Worm (Caenorhabditis elegans) whole organism, L1 larva: ENCODE data around the gene T11G6.2.

Experiments
- C16A3.4 ChIP-seq: fragments of 150-350 bp; optimal IDR thresholded peaks from 2 replicates; lab custom pipeline; 2014; ENCODE audit warnings: missing biosample characterization, missing genetic modification characterization
- F16B12.6 ChIP-seq: fragments of 150-350 bp; optimal IDR thresholded peaks from 2 replicates; lab custom pipeline; 2014; ENCODE audit warnings: missing biosample characterization, missing genetic modification characterization
- aha-1 ChIP-seq: fragments of 150-350 bp; optimal IDR thresholded peaks from 2 replicates; lab custom pipeline; 2014; ENCODE audit warnings: missing biosample characterization, missing genetic modification characterization
- aly-2 ChIP-seq: fragments of 150-350 bp; optimal IDR thresholded peaks from 2 replicates; lab custom pipeline; 2014; ENCODE audit warnings: missing biosample characterization, missing genetic modification characterization
- ama-1 ChIP-seq: fragments of 150-350 bp; optimal IDR thresholded peaks from 2 replicates; lab custom pipeline; 2014
- blmp-1 ChIP-seq: fragments of 150-350 bp; optimal IDR thresholded peaks from 2 replicates; lab custom pipeline; 2014; ENCODE audit warnings: missing biosample characterization, missing genetic modification characterization
- ceh-8 ChIP-seq: fragments of 200-800 bp; sonication (Bioruptor generic); optimal IDR thresholded peaks from 2 replicates; lab custom pipeline; 2018; ENCODE audit warnings: mild to moderate bottlenecking, missing genetic modification characterization, moderate library complexity, missing compliant biosample characterization
- ceh-82 ChIP-seq, 3 experiments: fragments of 150-350 bp in 1 of 3; sonication (generic microtip) in 2 of 3; optimal IDR thresholded peaks; 2 replicates each; lab custom pipeline; 2014 to 2017; ENCODE audit warnings: missing biosample characterization in 3 of 3, missing genetic modification characterization in 3 of 3
- dpl-1 ChIP-seq, 3 experiments: fragments of 150-350 bp in 2 of 3; sonication (generic microtip) in 1 of 3; optimal IDR thresholded peaks; 2 replicates each; lab custom pipeline; 2014 to 2017; ENCODE audit warnings: missing biosample characterization in 3 of 3, missing genetic modification characterization in 3 of 3, missing genetic modification reagents in 3 of 3
- efl-1 ChIP-seq, 4 experiments: fragments of 150-350 bp; optimal IDR thresholded peaks in 3 of 4; peaks in 1 of 4; 1 replicate in 1 of 4; 2 replicates in 3 of 4; lab custom pipeline; 2014; ENCODE audit warnings: missing biosample characterization in 2 of 4, missing genetic modification characterization in 2 of 4, missing genetic modification reagents in 2 of 4
- egl-13 ChIP-seq: sonication (generic microtip); optimal IDR thresholded peaks from 2 replicates; lab custom pipeline; 2016; ENCODE audit warnings: missing genotype, missing genetic modification reagents, missing genetic modification characterization, missing compliant biosample characterization
- elt-3 ChIP-seq, 6 experiments: fragments of 150-350 bp in 1 of 6; sonication (generic microtip); optimal IDR thresholded peaks; 2 replicates each; lab custom pipeline; 2017 to 2018; ENCODE audit warnings: missing biosample characterization in 6 of 6, missing genetic modification characterization in 6 of 6, inconsistent platforms in 1 of 6
- fkh-8 ChIP-seq: sonication (generic microtip); optimal IDR thresholded peaks from 2 replicates; lab custom pipeline; 2016; ENCODE audit warnings: mild to moderate bottlenecking, missing genetic modification characterization, missing compliant biosample characterization
- fos-1 ChIP-seq: fragments of 150-350 bp; optimal IDR thresholded peaks from 2 replicates; lab custom pipeline; 2014; ENCODE audit warnings: missing biosample characterization, missing genetic modification characterization
- hlh-4 ChIP-seq: sonication (generic microtip); optimal IDR thresholded peaks from 2 replicates; lab custom pipeline; 2016; ENCODE audit warnings: mild to moderate bottlenecking, missing genetic modification characterization, missing compliant biosample characterization
- isw-1 ChIP-seq: fragments of 200-800 bp; sonication (Bioruptor generic); IDR thresholded peaks from 2 replicates; pipeline ENCODE4 v1.3.6; 2022; ENCODE audit warnings: missing genetic modification characterization, missing compliant biosample characterization
- lin-13 ChIP-seq: fragments of 150-350 bp; optimal IDR thresholded peaks from 2 replicates; lab custom pipeline; 2014; ENCODE audit warnings: missing biosample characterization, missing genetic modification reagents, missing genetic modification characterization
- lin-14 ChIP-seq: fragments of 200-800 bp; sonication (Bioruptor generic); optimal IDR thresholded peaks from 2 replicates; lab custom pipeline; 2018; ENCODE audit warnings: mild to moderate bottlenecking, missing genetic modification characterization, moderate library complexity, missing compliant biosample characterization
- lin-35 ChIP-seq, 2 experiments: fragments of 150-350 bp; optimal IDR thresholded peaks; 2 replicates each; lab custom pipeline; 2014; ENCODE audit warnings: missing biosample characterization in 2 of 2, missing genetic modification characterization in 2 of 2, missing genetic modification reagents in 2 of 2
- mab-9 ChIP-seq: fragments of 200-800 bp; sonication (Bioruptor generic); IDR thresholded peaks from 2 replicates; pipeline ENCODE4 v1.3.6; 2022; ENCODE audit warnings: missing genetic modification reagents, missing genetic modification characterization, missing compliant biosample characterization
- nhr-11 ChIP-seq: fragments of 150-350 bp; optimal IDR thresholded peaks from 2 replicates; lab custom pipeline; 2014; ENCODE audit warnings: missing biosample characterization, missing genetic modification characterization
- nhr-19 ChIP-seq: fragments of 200-800 bp; sonication (Bioruptor generic); conservative IDR thresholded peaks from 2 replicates; pipeline ENCODE4 v1.3.6; 2022; ENCODE audit warnings: missing genetic modification characterization, missing compliant biosample characterization
- nhr-28 ChIP-seq: fragments of 150-350 bp; optimal IDR thresholded peaks from 2 replicates; lab custom pipeline; 2014; ENCODE audit warnings: missing biosample characterization, missing genetic modification characterization
- nhr-47 ChIP-seq: sonication (generic microtip); optimal IDR thresholded peaks from 2 replicates; lab custom pipeline; 2016; ENCODE audit warnings: mild to moderate bottlenecking, missing genetic modification characterization, moderate library complexity, missing compliant biosample characterization
- nhr-71 ChIP-seq: sonication (generic microtip); optimal IDR thresholded peaks from 2 replicates; lab custom pipeline; 2016; ENCODE audit warnings: mild to moderate bottlenecking, missing genetic modification characterization, moderate library complexity, missing compliant biosample characterization
- nhr-77 ChIP-seq: fragments of 150-350 bp; optimal IDR thresholded peaks from 2 replicates; lab custom pipeline; 2014; ENCODE audit warnings: missing biosample characterization, missing genetic modification characterization
- nhr-85 ChIP-seq: sonication (generic microtip); peaks from one replicate; lab custom pipeline; 2016; ENCODE audit warnings: missing genetic modification characterization, inconsistent platforms, missing compliant biosample characterization
- nhr-90 ChIP-seq: sonication (generic microtip); optimal IDR thresholded peaks from 2 replicates; lab custom pipeline; 2016; ENCODE audit warnings: mild to moderate bottlenecking, missing genetic modification characterization, missing compliant biosample characterization; ENCODE audit not compliant: poor library complexity
- pax-3 ChIP-seq: fragments of 200-800 bp; sonication (Bioruptor generic); optimal IDR thresholded peaks from 2 replicates; lab custom pipeline; 2018; ENCODE audit warnings: mild to moderate bottlenecking, missing genetic modification characterization, moderate library complexity, missing compliant biosample characterization
- rnt-1 ChIP-seq: sonication (generic microtip); optimal IDR thresholded peaks from 2 replicates; lab custom pipeline; 2016; ENCODE audit warnings: mild to moderate bottlenecking, missing genetic modification characterization, moderate library complexity, missing compliant biosample characterization
- skn-1 ChIP-seq: fragments of 150-350 bp; optimal IDR thresholded peaks from 2 replicates; lab custom pipeline; 2014; ENCODE audit warnings: missing biosample characterization, missing genetic modification characterization
- sptf-1 ChIP-seq: fragments of 150-350 bp; optimal IDR thresholded peaks from 2 replicates; lab custom pipeline; 2014; ENCODE audit warnings: missing biosample characterization, missing genetic modification characterization
- sup-37 ChIP-seq: fragments of 200-800 bp; sonication (Bioruptor generic); optimal IDR thresholded peaks from 2 replicates; lab custom pipeline; 2018; ENCODE audit warnings: mild to moderate bottlenecking, missing genetic modification characterization, missing compliant biosample characterization
- swsn-7 ChIP-seq: sonication (generic microtip); optimal IDR thresholded peaks from 2 replicates; lab custom pipeline; 2016; ENCODE audit warnings: missing genetic modification characterization, missing compliant biosample characterization
- tbx-2 ChIP-seq: sonication (generic microtip); optimal IDR thresholded peaks from 2 replicates; lab custom pipeline; 2016; ENCODE audit warnings: missing genetic modification characterization, missing compliant biosample characterization
- unc-130 ChIP-seq: fragments of 150-350 bp; optimal IDR thresholded peaks from 2 replicates; lab custom pipeline; 2017; ENCODE audit warnings: missing biosample characterization, missing genetic modification characterization, inconsistent platforms
- unc-62 ChIP-seq: fragments of 150-350 bp; optimal IDR thresholded peaks from 2 replicates; lab custom pipeline; 2014; ENCODE audit warnings: missing biosample characterization, missing genetic modification reagents, missing genetic modification characterization
- unc-98 ChIP-seq: fragments of 200-800 bp; sonication (Bioruptor generic); IDR thresholded peaks from 2 replicates; pipeline ENCODE4 v1.3.6; 2022; ENCODE audit warnings: missing genetic modification characterization, missing compliant biosample characterization
- zag-1 ChIP-seq: fragments of 150-350 bp; optimal IDR thresholded peaks from 2 replicates; lab custom pipeline; 2014; ENCODE audit warnings: missing biosample characterization, missing genetic modification characterization
- zip-4 ChIP-seq: fragments of 200-800 bp; sonication (Bioruptor generic); optimal IDR thresholded peaks from 2 replicates; lab custom pipeline; 2018; ENCODE audit warnings: mild to moderate bottlenecking, missing genetic modification characterization, moderate library complexity, missing compliant biosample characterization
- ztf-4 ChIP-seq: fragments of 150-350 bp; optimal IDR thresholded peaks from 2 replicates; lab custom pipeline; 2014; ENCODE audit warnings: missing biosample characterization, missing genetic modification characterization

Gene T11G6.2

DNA sequence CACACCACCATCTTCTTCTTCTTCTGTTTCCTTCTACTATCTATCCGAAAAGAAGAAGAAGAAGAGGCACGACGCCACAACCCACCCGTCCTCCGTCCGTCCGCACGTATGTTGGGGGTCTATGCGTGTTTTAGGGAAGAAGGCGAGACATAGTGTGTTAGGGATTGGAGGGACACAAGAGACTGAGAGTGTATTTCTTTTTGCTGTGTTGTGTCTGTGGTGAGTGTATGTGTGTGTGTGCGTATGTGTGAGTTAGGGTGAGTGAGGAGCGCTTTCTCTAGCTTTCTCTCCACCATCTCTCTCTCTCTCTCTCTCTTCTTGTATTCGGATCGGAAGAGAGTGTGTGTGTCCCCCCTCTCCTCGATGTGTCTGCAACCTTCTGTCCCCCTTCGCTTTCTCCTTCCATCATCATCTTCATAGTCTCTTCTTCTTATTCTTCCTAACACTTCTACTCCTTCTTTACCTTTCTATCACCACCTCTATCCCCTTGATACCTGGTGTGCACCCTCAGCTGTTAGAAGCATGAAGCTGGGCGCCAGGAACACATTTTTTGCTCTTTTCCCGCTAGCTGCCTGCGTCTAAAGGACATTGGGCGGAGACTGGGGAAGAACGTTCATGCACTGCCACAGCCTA lies 36.5 kb downstream of the T11G6.2 start (continued):
- TF ChIP-seq nhr-77 = peak; percentile 88
- peak; percentile 12 for TF ChIP-seq nhr-11 (tag; lab: Kevin White, UChicago)
- TF ChIP-seq hlh-4 (tag; lab: Kevin White, UChicago) = no peak
- peak; percentile 86 for TF ChIP-seq fkh-8 (tag; lab: Kevin White, UChicago)
- TF ChIP-seq sup-37 = peak; percentile 20
- peak; percentile 67 for TF ChIP-seq zag-1 (tag; lab: Kevin White, UChicago)
- peak; percentile 86 for TF ChIP-seq fos-1 (tag; lab: Kevin White, UChicago)
- TF ChIP-seq unc-98 (GFP tag; lab: Robert Waterston, UW) = no peak
- TF ChIP-seq efl-1 (optimal IDR thresholded peaks at IDR 0.05; lab: Kevin White, UChicago) = peak; percentile 70 to 74
- peak; percentile 42 to 90 for TF ChIP-seq efl-1 (GFP tag; optimal IDR thresholded peaks at IDR 0.05 in 1 of 2; lab: Kevin White, UChicago)
- TF ChIP-seq nhr-85 (tag; lab: Kevin White, UChicago) = peak; percentile 92
- peak; percentile 78 for TF ChIP-seq rnt-1
- peak; percentile 32 for TF ChIP-seq aha-1
- TF ChIP-seq swsn-7 (tag; lab: Kevin White, UChicago) = peak; percentile 84
- peak; percentile 41 for TF ChIP-seq ceh-8 (GFP tag; lab: Kevin White, UChicago)
- peak; percentile 88 for TF ChIP-seq nhr-71 (tag; lab: Kevin White, UChicago)
- peak; percentile 69 for TF ChIP-seq pax-3 (tag; lab: Kevin White, UChicago)
- TF ChIP-seq sptf-1 (tag; lab: Kevin White, UChicago) = no peak
- peak; percentile 62 for TF ChIP-seq skn-1 (tag; lab: Kevin White, UChicago)
- peak; percentile 86 for TF ChIP-seq tbx-2
- TF ChIP-seq lin-13 (GFP tag; lab: Kevin White, UChicago) = peak; percentile 83
- peak; percentile 12 for TF ChIP-seq aly-2
- TF ChIP-seq egl-13 = peak; percentile 34
- peak; percentile 25 for TF ChIP-seq F16B12.6
- peak in 4 of 6 experiments; percentile 20 to 82 (median 67) for TF ChIP-seq elt-3 (tag; optimal IDR thresholded peaks at IDR 0.05; lab: Kevin White, UChicago)
- peak; percentile 84 for TF ChIP-seq nhr-47 (tag; lab: Kevin White, UChicago)
- peak; percentile 79 for TF ChIP-seq unc-130 (tag; lab: Kevin White, UChicago)
- TF ChIP-seq ama-1 = no peak
- no peak for TF ChIP-seq zip-4
- TF ChIP-seq nhr-90 (tag; lab: Kevin White, UChicago) = peak; percentile 67
- peak; percentile 39 to 55 (median 44) for TF ChIP-seq dpl-1 (GFP tag; optimal IDR thresholded peaks at IDR 0.05; lab: Kevin White, UChicago)
- TF ChIP-seq unc-62 (GFP tag; lab: Kevin White, UChicago) = no peak
- peak; percentile 83 for TF ChIP-seq ztf-4 (tag; lab: Kevin White, UChicago)
- TF ChIP-seq blmp-1 = peak; percentile 97
- peak; percentile 70 for TF ChIP-seq nhr-19 (GFP tag; lab: Robert Waterston, UW)

DNA sequence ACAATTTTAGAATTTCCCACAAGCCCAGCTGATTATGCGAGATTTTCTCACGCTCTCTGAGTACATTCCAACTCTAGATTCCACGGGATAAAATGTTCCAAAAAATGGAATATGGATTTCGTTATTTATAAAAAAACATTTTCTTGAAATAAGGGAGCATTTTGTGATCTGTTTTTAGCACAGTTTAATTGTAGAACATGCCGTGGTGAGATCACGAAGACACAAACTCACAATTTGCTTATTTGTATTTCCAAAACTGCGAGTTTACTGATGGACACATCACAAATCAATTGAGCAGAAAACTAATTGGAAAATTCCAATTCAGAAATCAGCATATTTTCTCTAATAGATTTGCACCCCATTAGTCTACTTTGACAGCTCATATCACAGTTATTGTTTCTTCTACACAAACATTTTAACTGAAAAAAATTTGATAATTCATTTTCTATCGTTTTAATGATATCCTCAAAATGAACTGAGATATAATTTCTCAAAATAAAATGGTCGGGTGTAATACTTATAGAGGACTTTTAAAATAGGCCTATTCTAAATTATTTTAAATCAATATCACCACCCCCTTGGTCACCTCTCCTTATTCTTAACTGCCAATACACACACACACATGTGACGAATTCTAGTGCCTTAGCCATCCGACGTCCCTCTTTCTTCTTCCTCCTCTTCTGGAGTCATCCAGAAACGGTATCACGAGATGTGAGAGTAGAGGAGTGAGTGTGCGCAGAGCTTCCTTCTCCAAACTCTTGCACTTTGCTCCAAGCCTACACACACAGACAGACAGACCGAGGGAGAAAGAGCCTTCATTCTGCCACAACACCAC lies 37.2 kb downstream of the T11G6.2 start:
- no peak for TF ChIP-seq lin-14 (GFP tag; lab: Kevin White, UChicago)
- peak in 1 of 3 experiments; percentile 38 for TF ChIP-seq ceh-82 (tag; optimal IDR thresholded peaks at IDR 0.05; lab: Kevin White, UChicago)
- no peak for TF ChIP-seq mab-9
- TF ChIP-seq, all 84 proteins: peak for 1

DNA sequence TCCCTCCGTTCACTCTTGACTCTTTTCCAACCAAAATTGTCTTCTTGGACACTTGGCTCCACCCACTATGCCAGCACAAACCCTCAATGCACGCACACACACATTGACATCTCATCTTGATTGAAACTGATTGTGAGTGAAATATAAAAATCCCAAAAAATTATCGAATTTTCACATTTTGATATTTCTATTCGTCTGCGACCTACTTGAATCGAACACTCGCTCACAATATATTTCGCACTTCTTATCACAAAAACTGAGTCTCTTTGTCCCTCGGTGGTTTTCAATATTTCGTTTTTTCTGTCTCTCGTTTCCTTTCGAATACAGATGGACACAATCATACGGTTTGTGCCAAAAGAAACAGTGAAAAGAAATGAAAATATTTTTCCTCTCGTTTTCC lies 38.2 kb downstream of the T11G6.2 start:
- TF ChIP-seq rnt-1 = no peak
- no peak for TF ChIP-seq nhr-28 (tag; lab: Kevin White, UChicago)
- no peak for TF ChIP-seq C16A3.4 (tag; lab: Kevin White, UChicago)
- peak; percentile 12 for TF ChIP-seq blmp-1
- TF ChIP-seq swsn-7 (tag; lab: Kevin White, UChicago) = no peak
- TF ChIP-seq efl-1 (optimal IDR thresholded peaks at IDR 0.05; lab: Kevin White, UChicago) = no peak
- TF ChIP-seq efl-1 (GFP tag; optimal IDR thresholded peaks at IDR 0.05 in 1 of 2; lab: Kevin White, UChicago) = no peak
- peak in 1 of 2 experiments; percentile 24 for TF ChIP-seq lin-35 (GFP tag; optimal IDR thresholded peaks at IDR 0.05; lab: Kevin White, UChicago)
- TF ChIP-seq zip-4 = no peak
- TF ChIP-seq hlh-4 (tag; lab: Kevin White, UChicago) = no peak
- TF ChIP-seq isw-1 (GFP tag; lab: Robert Waterston, UW) = no peak
- no peak for TF ChIP-seq fkh-8 (tag; lab: Kevin White, UChicago)
- no peak for TF ChIP-seq nhr-11 (tag; lab: Kevin White, UChicago)
- no peak for TF ChIP-seq nhr-47 (tag; lab: Kevin White, UChicago)
- no peak for TF ChIP-seq pax-3 (tag; lab: Kevin White, UChicago)
- no peak for TF ChIP-seq nhr-90 (tag; lab: Kevin White, UChicago)
- no peak for TF ChIP-seq sup-37
